Worm (Caenorhabditis elegans): ENCODE data around the gene Y32B12B.1.
A peak's percentile ranks its signal among the peaks of the same experiment; 100 is the strongest.

Gene Y32B12B.1

DNA sequence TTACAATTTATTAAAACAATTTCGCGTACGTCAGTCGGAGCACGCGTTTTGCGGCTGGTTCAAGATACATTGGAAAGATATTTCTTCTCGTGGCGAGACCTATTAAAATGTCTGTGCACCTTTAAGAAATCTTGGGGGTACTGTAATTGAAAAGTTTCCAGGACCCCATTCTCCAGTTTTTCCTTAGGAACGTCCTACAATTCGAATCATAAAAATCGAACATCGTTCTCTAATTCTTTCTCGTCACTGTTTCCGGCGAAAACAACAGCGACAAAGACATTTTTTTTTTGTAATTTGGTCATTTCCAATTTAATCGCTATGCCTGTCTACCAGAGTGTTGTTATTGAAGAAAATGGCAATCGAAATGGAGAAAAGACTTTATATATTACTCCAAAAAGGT, at the start of gene Y32B12B.1:
TSS of gene Y32B12B.1 (plus strand) at position 301 of the 400 bp plus-strand sequence.
- no peak for TF ChIP-seq akir-1 (GFP tag; optimal IDR thresholded peaks at IDR 0.05)
- no peak for TF ChIP-seq ets-4 (GFP tag; optimal IDR thresholded peaks at IDR 0.05)
- no peak for TF ChIP-seq madf-6 (GFP tag; IDR thresholded peaks at IDR 0.05)
- TF ChIP-seq F52B5.7 (tag; optimal IDR thresholded peaks at IDR 0.05) = no peak
- TF ChIP-seq Y56A3A.18 (GFP tag; IDR thresholded peaks at IDR 0.05) = no peak
- TF ChIP-seq attf-5 (GFP tag; optimal IDR thresholded peaks at IDR 0.05) = no peak
- TF ChIP-seq unc-62 (GFP tag; optimal IDR thresholded peaks at IDR 0.05) = no peak

DNA sequence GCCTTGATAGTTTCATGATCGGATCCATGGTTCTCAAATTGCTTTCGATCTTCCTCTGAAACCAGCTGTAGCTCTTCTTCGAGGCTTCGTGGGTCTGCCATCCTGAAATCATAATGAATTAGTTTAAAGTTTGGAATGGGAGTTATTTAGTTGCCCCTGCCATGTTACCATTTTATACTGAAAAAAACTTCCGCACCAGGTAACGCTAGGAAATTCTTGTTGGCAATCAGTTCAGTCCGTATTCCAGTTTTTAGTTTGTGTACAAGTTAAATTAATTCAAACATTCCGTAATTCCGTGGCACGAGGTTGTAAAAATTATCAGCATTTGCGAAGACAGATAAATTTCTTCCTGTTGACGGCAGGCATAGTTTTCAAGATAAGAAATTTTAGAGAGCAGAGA, 49.3 kb upstream of the Y32B12B.1 start, which contains the start of gene Y32B12A.5:
TSS of gene Y32B12A.5 (minus strand) at position 101 of the 400 bp plus-strand sequence.
- TF ChIP-seq F22D6.2 (tag; optimal IDR thresholded peaks at IDR 0.05) = no peak
- no peak for TF ChIP-seq K12H6.12 (tag; optimal IDR thresholded peaks at IDR 0.05)
- TF ChIP-seq sea-2 (GFP tag; IDR thresholded peaks at IDR 0.05) = no peak
- no peak for TF ChIP-seq C17E4.6 (GFP tag; IDR thresholded peaks at IDR 0.05)
- TF ChIP-seq egl-18 (GFP tag; IDR thresholded peaks at IDR 0.05) = no peak
- TF ChIP-seq sptf-2 (GFP tag; optimal IDR thresholded peaks at IDR 0.05) = no peak
- no peak for TF ChIP-seq ceh-100 (GFP tag; IDR thresholded peaks at IDR 0.05)
- no peak for TF ChIP-seq snpc-3.4 (tag; optimal IDR thresholded peaks at IDR 0.05)
- TF ChIP-seq ccch-3 (GFP tag; optimal IDR thresholded peaks at IDR 0.05) = no peak
- TF ChIP-seq nhr-179 (tag; optimal IDR thresholded peaks at IDR 0.05) = no peak
- TF ChIP-seq F57A8.1 (GFP tag; optimal IDR thresholded peaks at IDR 0.05) = no peak
- no peak for TF ChIP-seq F37B4.10 (GFP tag; IDR thresholded peaks at IDR 0.05)
- no peak for TF ChIP-seq athp-1 (tag; optimal IDR thresholded peaks at IDR 0.05)
- no peak for TF ChIP-seq F39B2.1 (GFP tag; IDR thresholded peaks at IDR 0.05)
- no peak for TF ChIP-seq F23B12.7 (tag; optimal IDR thresholded peaks at IDR 0.05; ENCODE audit: insufficient read depth)
- TF ChIP-seq somi-1 (GFP tag; optimal IDR thresholded peaks at IDR 0.05) = no peak
- TF ChIP-seq bed-1 (GFP tag; IDR thresholded peaks at IDR 0.05) = no peak
- TF ChIP-seq F55B11.4 (tag; optimal IDR thresholded peaks at IDR 0.05; ENCODE audit: borderline replicate concordance, insufficient read depth) = no peak
- TF ChIP-seq nfya-1 (tag; optimal IDR thresholded peaks at IDR 0.05; ENCODE audit: borderline replicate concordance, insufficient read depth) = no peak

DNA sequence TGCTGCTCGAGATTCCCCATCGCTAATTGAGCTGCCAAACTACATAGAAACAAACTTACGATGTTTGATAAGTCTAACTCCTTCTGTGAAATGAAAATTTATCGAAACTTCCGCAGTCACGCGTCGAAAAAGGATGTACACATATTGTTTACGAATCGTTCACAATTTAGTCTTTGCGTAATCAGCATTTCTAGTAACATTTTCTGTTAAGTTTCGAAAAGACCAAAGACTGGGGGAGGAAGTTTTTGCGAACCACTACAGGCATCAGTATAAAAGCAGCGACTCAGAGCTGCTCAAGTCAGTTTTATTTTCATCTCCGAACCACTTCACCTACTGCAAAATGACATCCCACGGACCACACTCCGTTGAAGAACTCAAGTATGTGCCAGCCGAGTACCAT, 48.6 kb upstream of the Y32B12B.1 start, which contains the start of gene sqst-4:
TSS of gene sqst-4 (plus strand) at position 301 of the 400 bp plus-strand sequence.
- TF ChIP-seq ztf-28 (GFP tag; IDR thresholded peaks at IDR 0.05) (no peak), F37B4.10 (GFP tag; IDR thresholded peaks at IDR 0.05) (no peak), D2030.7 (GFP tag; IDR thresholded peaks at IDR 0.05) (no peak), rpc-1 (optimal IDR thresholded peaks at IDR 0.05) (no peak), rpc-1 (tag; optimal IDR thresholded peaks at IDR 0.05) (no peak), K11D2.4 (GFP tag; IDR thresholded peaks at IDR 0.05) (no peak), bed-2 (GFP tag; IDR thresholded peaks at IDR 0.05) (no peak), Y79H2A.3 (GFP tag; conservative IDR thresholded peaks at IDR 0.05) (no peak), madf-6 (GFP tag; IDR thresholded peaks at IDR 0.05) (no peak)

- TF ChIP-seq nhr-80 (tag; optimal IDR thresholded peaks at IDR 0.05) = peak; percentile 49
- no peak for TF ChIP-seq let-607 (tag; optimal IDR thresholded peaks at IDR 0.05)
- TF ChIP-seq ceh-91 (GFP tag; IDR thresholded peaks at IDR 0.05) = no peak
Measured at ce11 chrV:16494359-16494758, 42.4 kb upstream of the Y32B12B.1 start, which contains the start of gene comt-2. Gene comt-2 (minus strand): TSS chrV:16494489.
